Fruit fly (Drosophila melanogaster) whole organism, embryonic: ENCODE results near the gene Src64B.

ENCODE experiments used
- Asciz ChIP-seq: fragments of 200-800 bp; sonication (Bioruptor generic); optimal IDR thresholded peaks from 2 replicates; lab custom pipeline; 2017; ENCODE audit warnings: missing biosample characterization, mild to moderate bottlenecking, missing genetic modification characterization, missing genetic modification reagents
- Atf6 ChIP-seq: fragments of 200-800 bp; sonication (Bioruptor generic); IDR thresholded peaks from 2 replicates; pipeline ENCODE4 v1.3.6; 2022; ENCODE audit warnings: missing biosample characterization, missing genetic modification characterization
- CG12155 ChIP-seq: fragments of 200-800 bp; sonication (Bioruptor generic); optimal IDR thresholded peaks from 3 replicates; lab custom pipeline; 2016; ENCODE audit warnings: missing biosample characterization, missing genetic modification characterization
- CG16813 ChIP-seq: fragments of 200-800 bp; sonication (Bioruptor generic); IDR thresholded peaks from 3 replicates; pipeline ENCODE4 v1.3.6; 2022; ENCODE audit warnings: missing biosample characterization, missing genetic modification characterization; ENCODE audit not compliant: partially characterized antibody
- CkIIα-i1 ChIP-seq: fragments of 200-800 bp; sonication (Bioruptor generic); IDR thresholded peaks from 2 replicates; pipeline ENCODE4 v1.3.6; 2022; ENCODE audit warnings: missing biosample characterization, missing genetic modification characterization
- Gsc ChIP-seq: fragments of 200-800 bp; sonication (Bioruptor generic); IDR thresholded peaks from 2 replicates; pipeline ENCODE4 v1.3.6; 2022; ENCODE audit warnings: missing biosample characterization, missing genetic modification characterization
- Kr ChIP-seq: fragments of 200-800 bp; sonication (Bioruptor generic); optimal IDR thresholded peaks from 2 replicates; lab custom pipeline; 2017; ENCODE audit warnings: missing biosample characterization, mild to moderate bottlenecking, missing genetic modification characterization
- PHDP ChIP-seq: fragments of 200-800 bp; sonication (Bioruptor generic); optimal IDR thresholded peaks from 3 replicates; lab custom pipeline; 2018; ENCODE audit warnings: missing biosample characterization, mild to moderate bottlenecking, missing genetic modification characterization, moderate library complexity
- Sox100B ChIP-seq: fragments of 200-800 bp; sonication (Bioruptor generic); optimal IDR thresholded peaks from 3 replicates; lab custom pipeline; 2018; ENCODE audit warnings: missing biosample characterization, mild to moderate bottlenecking, missing genetic modification characterization
- caup ChIP-seq: fragments of 200-800 bp; sonication (Bioruptor generic); optimal IDR thresholded peaks from 3 replicates; lab custom pipeline; 2017; ENCODE audit warnings: missing biosample characterization, mild to moderate bottlenecking, missing genetic modification characterization, moderate library complexity; ENCODE audit not compliant: severe bottlenecking
- gsb-n ChIP-seq: fragments of 200-800 bp; sonication (Bioruptor generic); optimal IDR thresholded peaks from 3 replicates; lab custom pipeline; 2018; ENCODE audit warnings: missing biosample characterization, mild to moderate bottlenecking, missing genetic modification characterization
- knrl ChIP-seq: fragments of 200-800 bp; sonication (Bioruptor generic); IDR thresholded peaks from 3 replicates; pipeline ENCODE4 v1.3.6; 2022; ENCODE audit warnings: missing biosample characterization, missing genetic modification characterization; ENCODE audit not compliant: partially characterized antibody
- pan ChIP-seq, 4 experiments: fragments of >200 bp in 3 of 4; fragments of 200-800 bp in 1 of 4; sonication (Bioruptor generic) in 1 of 4; optimal IDR thresholded peaks in 3 of 4; IDR thresholded peaks in 1 of 4; 2 replicates each; pipeline versions ENCODE4 v1.3.6 to Lab custom; 2017 to 2022; ENCODE audit warnings: missing biosample characterization in 2 of 4, missing genetic modification characterization in 2 of 4, mixed read lengths in 1 of 4

DNA sequence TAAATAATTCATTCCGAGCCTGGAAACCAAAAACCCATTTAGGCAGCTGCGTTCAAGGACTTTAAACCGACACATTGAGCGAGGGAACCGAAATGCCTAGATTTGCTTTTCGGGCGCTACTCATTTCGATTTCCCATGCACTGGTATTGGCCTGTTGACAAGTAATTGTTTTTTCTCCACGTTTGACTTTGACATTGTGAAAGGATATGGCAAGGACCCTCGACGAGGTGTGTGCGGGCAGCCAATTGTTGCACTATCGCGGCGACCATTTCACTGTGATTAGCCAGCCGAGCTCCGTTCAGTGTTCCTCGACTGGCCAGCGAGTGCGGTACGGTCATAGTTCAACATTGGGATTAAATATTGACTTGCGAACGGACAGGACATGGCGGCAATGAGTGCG, 70.2 kb downstream of the Src64B start, which contains the start of gene CG42540:
- TF ChIP-seq pan (optimal IDR thresholded peaks at IDR 0.05; lab: Kevin White, UChicago) = no peak
- no peak for TF ChIP-seq pan (GFP tag; optimal IDR thresholded peaks at IDR 0.05 in 1 of 2, IDR thresholded peaks at IDR 0.05 in 1 of 2)
- no peak for TF ChIP-seq CkIIα-i1
- TF ChIP-seq knrl (GFP tag; lab: Robert Waterston, UW) = no peak
- no peak for TF ChIP-seq Sox100B (GFP tag; lab: Kevin White, UChicago)
- no peak for TF ChIP-seq CG16813 (GFP tag; lab: Robert Waterston, UW)
- TF ChIP-seq Kr = no peak
- TF ChIP-seq Atf6 (GFP tag; lab: Robert Waterston, UW) = no peak
- no peak for TF ChIP-seq caup (GFP tag; lab: Kevin White, UChicago)
- no peak for TF ChIP-seq CG12155
- no peak for TF ChIP-seq gsb-n (tag; lab: Kevin White, UChicago)
- TF ChIP-seq Asciz (GFP tag; lab: Kevin White, UChicago) = no peak
- no peak for TF ChIP-seq PHDP (tag; lab: Kevin White, UChicago)
- no peak for TF ChIP-seq Gsc (GFP tag; lab: Robert Waterston, UW)
